Worm (Caenorhabditis elegans) whole organism, L2 larva: ENCODE measurements around the gene sru-6.

Experiments
- C34F6.9 ChIP-seq: fragments of 150-350 bp; optimal IDR thresholded peaks from 2 replicates; lab custom pipeline; 2014; ENCODE audit warnings: missing biosample characterization, missing genetic modification characterization
- F13H6.1 ChIP-seq: sonication (generic microtip); optimal IDR thresholded peaks from 2 replicates; lab custom pipeline; 2016; ENCODE audit warnings: missing genetic modification characterization, missing compliant biosample characterization
- R02D3.7 ChIP-seq: fragments of 150-350 bp; optimal IDR thresholded peaks from 2 replicates; lab custom pipeline; 2014; ENCODE audit warnings: missing biosample characterization, missing genetic modification characterization
- Y55F3AM.14 ChIP-seq: fragments of 200-800 bp; sonication (Bioruptor generic); optimal IDR thresholded peaks from 2 replicates; lab custom pipeline; 2018; ENCODE audit warnings: mild to moderate bottlenecking, missing genetic modification characterization, missing compliant biosample characterization
- ZK546.5 ChIP-seq: sonication (generic microtip); optimal IDR thresholded peaks from 2 replicates; lab custom pipeline; 2017; ENCODE audit warnings: missing biosample characterization, missing genetic modification characterization
- alr-1 ChIP-seq: fragments of 150-350 bp; optimal IDR thresholded peaks from 2 replicates; lab custom pipeline; 2014; ENCODE audit warnings: missing biosample characterization, missing genetic modification characterization
- aly-2 ChIP-seq: fragments of 150-350 bp; optimal IDR thresholded peaks from 2 replicates; lab custom pipeline; 2014; ENCODE audit warnings: missing biosample characterization, missing genetic modification characterization
- ama-1 ChIP-seq: fragments of 150-350 bp; optimal IDR thresholded peaks from 2 replicates; lab custom pipeline; 2018; ENCODE audit warnings: inconsistent platforms
- blmp-1 ChIP-seq: sonication (generic microtip); optimal IDR thresholded peaks from 2 replicates; lab custom pipeline; 2017; ENCODE audit warnings: missing genetic modification characterization, mild to moderate bottlenecking, missing compliant biosample characterization, antibody characterized with exemption, moderate library complexity; ENCODE audit not compliant: insufficient read depth
- ceh-16 ChIP-seq: fragments of 150-350 bp; optimal IDR thresholded peaks from 2 replicates; lab custom pipeline; 2014; ENCODE audit warnings: missing biosample characterization, missing genetic modification characterization
- ceh-82 ChIP-seq: fragments of 150-350 bp; optimal IDR thresholded peaks from 2 replicates; lab custom pipeline; 2014; ENCODE audit warnings: missing biosample characterization, missing genetic modification characterization
- crh-2 ChIP-seq: sonication (generic microtip); optimal IDR thresholded peaks from 2 replicates; lab custom pipeline; 2017; ENCODE audit warnings: missing biosample characterization, missing genetic modification characterization
- dmd-4 ChIP-seq: sonication (generic microtip); optimal IDR thresholded peaks from 2 replicates; lab custom pipeline; 2017; ENCODE audit warnings: missing biosample characterization, missing genetic modification characterization
- egl-27 ChIP-seq: sonication (generic microtip); optimal IDR thresholded peaks from 3 replicates; lab custom pipeline; 2017; ENCODE audit warnings: missing biosample characterization, missing genetic modification reagents, missing genetic modification characterization
- elt-1 ChIP-seq: fragments of 150-350 bp; optimal IDR thresholded peaks from 2 replicates; lab custom pipeline; 2014; ENCODE audit warnings: missing biosample characterization, missing genetic modification characterization
- elt-3 ChIP-seq: sonication (generic microtip); optimal IDR thresholded peaks from 2 replicates; lab custom pipeline; 2017; ENCODE audit warnings: missing biosample characterization, missing genetic modification characterization
- fos-1 ChIP-seq: fragments of 150-350 bp; optimal IDR thresholded peaks from 2 replicates; lab custom pipeline; 2014; ENCODE audit warnings: missing biosample characterization, missing genetic modification characterization
- gmeb-1 ChIP-seq: fragments of 150-350 bp; optimal IDR thresholded peaks from 2 replicates; lab custom pipeline; 2014; ENCODE audit warnings: missing biosample characterization, missing genetic modification characterization
- lin-11 ChIP-seq: fragments of 150-350 bp; sonication (generic microtip); optimal IDR thresholded peaks from 2 replicates; lab custom pipeline; 2014; ENCODE audit warnings: missing biosample characterization, missing genetic modification characterization, inconsistent platforms, mixed read lengths
- lin-13 ChIP-seq: fragments of 150-350 bp; optimal IDR thresholded peaks from 2 replicates; lab custom pipeline; 2014; ENCODE audit warnings: missing biosample characterization, missing genetic modification reagents, missing genetic modification characterization
- lin-39 ChIP-seq: fragments of 150-350 bp; optimal IDR thresholded peaks from 2 replicates; lab custom pipeline; 2014; ENCODE audit warnings: missing biosample characterization, missing genetic modification reagents, missing genetic modification characterization
- lsy-2 ChIP-seq, 2 experiments: fragments of 150-350 bp in 1 of 2; sonication (generic microtip) in 1 of 2; optimal IDR thresholded peaks; 2 replicates each; lab custom pipeline; 2014 to 2017; ENCODE audit warnings: missing biosample characterization in 2 of 2, missing genetic modification characterization in 2 of 2
- mab-5 ChIP-seq: fragments of 150-350 bp; optimal IDR thresholded peaks from 2 replicates; lab custom pipeline; 2014; ENCODE audit warnings: missing biosample characterization, missing genetic modification characterization
- mbf-1 ChIP-seq: sonication (generic microtip); optimal IDR thresholded peaks from 2 replicates; lab custom pipeline; 2017; ENCODE audit warnings: missing biosample characterization, missing genetic modification characterization
- mdl-1 ChIP-seq, 2 experiments: fragments of 150-350 bp in 1 of 2; sonication (generic microtip) in 1 of 2; optimal IDR thresholded peaks; 2 replicates each; lab custom pipeline; 2017; ENCODE audit warnings: missing biosample characterization in 2 of 2, missing genetic modification characterization in 2 of 2
- nhr-10 ChIP-seq: sonication (generic microtip); optimal IDR thresholded peaks from 2 replicates; lab custom pipeline; 2017; ENCODE audit warnings: missing biosample characterization, missing genetic modification characterization
- nhr-11 ChIP-seq: fragments of 150-350 bp; optimal IDR thresholded peaks from 2 replicates; lab custom pipeline; 2014; ENCODE audit warnings: missing biosample characterization, missing genetic modification characterization
- nhr-12 ChIP-seq: fragments of 150-350 bp; optimal IDR thresholded peaks from 2 replicates; lab custom pipeline; 2014; ENCODE audit warnings: missing biosample characterization, missing genetic modification characterization
- nhr-129 ChIP-seq: fragments of 150-350 bp; optimal IDR thresholded peaks from 2 replicates; lab custom pipeline; 2014; ENCODE audit warnings: missing biosample characterization, missing genetic modification characterization
- nhr-21 ChIP-seq: fragments of 150-350 bp; optimal IDR thresholded peaks from 2 replicates; lab custom pipeline; 2014; ENCODE audit warnings: missing biosample characterization, missing genetic modification characterization
- nhr-23 ChIP-seq: fragments of 150-350 bp; optimal IDR thresholded peaks from 2 replicates; lab custom pipeline; 2014; ENCODE audit warnings: missing biosample characterization, missing genetic modification reagents, missing genetic modification characterization
- nhr-237 ChIP-seq: fragments of 150-350 bp; optimal IDR thresholded peaks from 2 replicates; lab custom pipeline; 2014; ENCODE audit warnings: missing biosample characterization, missing genetic modification characterization
- nhr-25 ChIP-seq: fragments of 150-350 bp; sonication (generic microtip); optimal IDR thresholded peaks from 3 replicates; lab custom pipeline; 2014; ENCODE audit warnings: missing biosample characterization, missing genetic modification characterization
- nhr-6 ChIP-seq: fragments of 150-350 bp; optimal IDR thresholded peaks from 2 replicates; lab custom pipeline; 2014; ENCODE audit warnings: missing biosample characterization, missing genetic modification characterization
- nhr-77 ChIP-seq: fragments of 150-350 bp; optimal IDR thresholded peaks from 2 replicates; lab custom pipeline; 2014; ENCODE audit warnings: missing biosample characterization, missing genetic modification characterization
- peb-1 ChIP-seq: fragments of 150-350 bp; optimal IDR thresholded peaks from 2 replicates; lab custom pipeline; 2014; ENCODE audit warnings: missing biosample characterization, missing genetic modification characterization
- sem-4 ChIP-seq: fragments of 150-350 bp; optimal IDR thresholded peaks from 2 replicates; lab custom pipeline; 2014; ENCODE audit warnings: missing biosample characterization, missing genetic modification reagents, missing genetic modification characterization
- skn-1 ChIP-seq: sonication (generic microtip); optimal IDR thresholded peaks from 2 replicates; lab custom pipeline; 2017; ENCODE audit warnings: missing biosample characterization, missing genetic modification characterization
- sma-3 ChIP-seq: sonication (generic microtip); optimal IDR thresholded peaks from 2 replicates; lab custom pipeline; 2016; ENCODE audit warnings: missing genetic modification reagents, missing genetic modification characterization, missing compliant biosample characterization
- sma-9 ChIP-seq, 2 experiments: fragments of 150-350 bp in 1 of 2; sonication (generic microtip) in 1 of 2; optimal IDR thresholded peaks; 2 replicates each; lab custom pipeline; 2014 to 2016; ENCODE audit warnings: missing genetic modification characterization in 2 of 2, mild to moderate bottlenecking in 1 of 2, missing biosample characterization in 1 of 2, missing compliant biosample characterization in 1 of 2, missing genetic modification reagents in 1 of 2, moderate library complexity in 1 of 2
- snpc-4 ChIP-seq: fragments of 150-350 bp; optimal IDR thresholded peaks from 2 replicates; lab custom pipeline; 2014; ENCODE audit warnings: missing biosample characterization, missing genetic modification characterization
- unc-39 ChIP-seq: fragments of 150-350 bp; optimal IDR thresholded peaks from 2 replicates; lab custom pipeline; 2014; ENCODE audit warnings: missing biosample characterization, missing genetic modification characterization
- unc-55 ChIP-seq: fragments of 150-350 bp; sonication (generic microtip); optimal IDR thresholded peaks from 3 replicates; lab custom pipeline; 2014; ENCODE audit warnings: missing biosample characterization, missing genetic modification reagents, missing genetic modification characterization
- unc-62 ChIP-seq: fragments of 150-350 bp; optimal IDR thresholded peaks from 2 replicates; lab custom pipeline; 2014; ENCODE audit warnings: missing biosample characterization, missing genetic modification reagents, missing genetic modification characterization
- zag-1 ChIP-seq: fragments of 150-350 bp; optimal IDR thresholded peaks from 2 replicates; lab custom pipeline; 2014; ENCODE audit warnings: missing biosample characterization, missing genetic modification characterization
- ztf-1 ChIP-seq: fragments of 200-800 bp; sonication (Bioruptor generic); conservative IDR thresholded peaks from 2 replicates; pipeline ENCODE4 v1.3.6; 2022; ENCODE audit warnings: missing genetic modification characterization, missing compliant biosample characterization
- ztf-11 ChIP-seq: sonication (generic microtip); optimal IDR thresholded peaks from 2 replicates; lab custom pipeline; 2017; ENCODE audit warnings: missing biosample characterization, missing genetic modification characterization
- ztf-4 ChIP-seq: fragments of 150-350 bp; optimal IDR thresholded peaks from 2 replicates; lab custom pipeline; 2014; ENCODE audit warnings: missing biosample characterization, missing genetic modification characterization

sru-6 gene

ce11 chrIV:9441391-9441790 lies 49.0 kb upstream of the sru-6 start:
- TF ChIP-seq sma-9 (GFP tag; optimal IDR thresholded peaks at IDR 0.05; lab: Kevin White, UChicago) (peak; percentile 12), sma-9 (tag; optimal IDR thresholded peaks at IDR 0.05; lab: Kevin White, UChicago) (no peak), blmp-1 (peak; percentile 41), crh-2 (tag; lab: Kevin White, UChicago) (peak; percentile 8), elt-1 (tag; lab: Kevin White, UChicago) (no peak)
- TF ChIP-seq, all 48 proteins: peak for 3

ce11 chrIV:9442106-9442532 lies 48.3 kb upstream of the sru-6 start:
- TF ChIP-seq crh-2 (tag; lab: Kevin White, UChicago) (peak; percentile 97), ztf-1 (GFP tag; lab: Robert Waterston, UW) (no peak), sma-9 (GFP tag; optimal IDR thresholded peaks at IDR 0.05; lab: Kevin White, UChicago) (peak; percentile 94), sma-9 (tag; optimal IDR thresholded peaks at IDR 0.05; lab: Kevin White, UChicago) (no peak), ztf-11 (tag; lab: Kevin White, UChicago) (no peak), nhr-25 (tag; lab: Kevin White, UChicago) (peak; percentile 17), lin-11 (tag; lab: Kevin White, UChicago) (no peak), nhr-6 (tag; lab: Kevin White, UChicago) (peak; percentile 82), nhr-11 (no peak), snpc-4 (tag; lab: Kevin White, UChicago) (no peak), nhr-237 (tag; lab: Kevin White, UChicago) (no peak), mbf-1 (tag; lab: Kevin White, UChicago) (no peak), ceh-82 (no peak), fos-1 (peak; percentile 39), nhr-21 (peak; percentile 88), elt-1 (tag; lab: Kevin White, UChicago) (peak; percentile 64), gmeb-1 (tag; lab: Kevin White, UChicago) (peak; percentile 59), lin-13 (peak; percentile 41), ZK546.5 (tag; lab: Kevin White, UChicago) (no peak), elt-3 (tag; lab: Kevin White, UChicago) (no peak), nhr-10 (tag; lab: Kevin White, UChicago) (peak; percentile 3), unc-55 (GFP tag; lab: Kevin White, UChicago) (no peak), nhr-129 (peak; percentile 65), R02D3.7 (tag; lab: Kevin White, UChicago) (no peak), unc-62 (no peak), mab-5 (tag; lab: Kevin White, UChicago) (no peak), alr-1 (tag; lab: Kevin White, UChicago) (no peak), C34F6.9 (tag; lab: Kevin White, UChicago) (no peak), unc-39 (tag; lab: Kevin White, UChicago) (no peak), ztf-4 (no peak), nhr-23 (tag; lab: Kevin White, UChicago) (no peak), ceh-16 (tag; lab: Kevin White, UChicago) (peak; percentile 82), F13H6.1 (tag; lab: Kevin White, UChicago) (peak; percentile 58), ama-1 (lab: Kevin White, UChicago) (peak; percentile 35), nhr-12 (tag; lab: Kevin White, UChicago) (no peak), mdl-1 (tag; optimal IDR thresholded peaks at IDR 0.05; lab: Kevin White, UChicago) (peak; percentile 72 to 87), zag-1 (tag; lab: Kevin White, UChicago) (no peak), blmp-1 (peak; percentile 61), dmd-4 (tag; lab: Kevin White, UChicago) (no peak), aly-2 (tag; lab: Kevin White, UChicago) (no peak), egl-27 (peak; percentile 11), nhr-77 (tag; lab: Kevin White, UChicago) (no peak), sem-4 (tag; lab: Kevin White, UChicago) (peak; percentile 62), Y55F3AM.14 (GFP tag; lab: Kevin White, UChicago) (no peak), sma-3 (peak; percentile 89), peb-1 (tag; lab: Kevin White, UChicago) (no peak), lsy-2 (tag; optimal IDR thresholded peaks at IDR 0.05; lab: Kevin White, UChicago) (peak in 1 of 2 experiments; percentile 56), lin-39 (tag; lab: Kevin White, UChicago) (no peak), skn-1 (tag; lab: Kevin White, UChicago) (peak; percentile 74)
